Fruit fly (Drosophila melanogaster) whole organism, embryonic: ENCODE measurements around the gene CG31551.

ENCODE experiments used
- Antp ChIP-seq: fragments of 200-800 bp; sonication (Bioruptor generic); optimal IDR thresholded peaks from 3 replicates; lab custom pipeline; 2016; ENCODE audit warnings: missing biosample characterization, missing genetic modification characterization
- CG10431 ChIP-seq: fragments of 200-800 bp; sonication (Bioruptor generic); optimal IDR thresholded peaks from 3 replicates; lab custom pipeline; 2018; ENCODE audit warnings: missing biosample characterization, mild to moderate bottlenecking, missing genetic modification characterization
- CG11093 ChIP-seq: fragments of 200-800 bp; sonication (Bioruptor generic); IDR thresholded peaks from 3 replicates; pipeline ENCODE4 v1.3.6; 2022; ENCODE audit warnings: missing biosample characterization, missing genetic modification characterization
- CG12769 ChIP-seq: fragments of 200-800 bp; sonication (Bioruptor generic); optimal IDR thresholded peaks from 2 replicates; lab custom pipeline; 2019; ENCODE audit warnings: missing biosample characterization, mild to moderate bottlenecking, missing genetic modification characterization, moderate library complexity
- CG14050 ChIP-seq: fragments of 200-800 bp; sonication (Bioruptor generic); IDR thresholded peaks from 3 replicates; pipeline ENCODE4 v1.3.6; 2022; ENCODE audit warnings: missing biosample characterization, missing genetic modification characterization
- CG14667 ChIP-seq: fragments of 200-800 bp; sonication (Bioruptor generic); IDR thresholded peaks from 2 replicates; pipeline ENCODE4 v1.3.6; 2022; ENCODE audit warnings: missing biosample characterization, missing genetic modification characterization
- CG1529 ChIP-seq: fragments of 200-800 bp; sonication (Bioruptor generic); optimal IDR thresholded peaks from 3 replicates; lab custom pipeline; 2018; ENCODE audit warnings: missing biosample characterization, missing genetic modification characterization
- CG18599 ChIP-seq: fragments of 200-800 bp; sonication (Bioruptor generic); optimal IDR thresholded peaks from 3 replicates; lab custom pipeline; 2017; ENCODE audit warnings: missing biosample characterization, missing genetic modification characterization, mild to moderate bottlenecking, moderate library complexity, missing genetic modification reagents
- CG2712 ChIP-seq: fragments of 200-800 bp; optimal IDR thresholded peaks from 3 replicates; lab custom pipeline; 2019; ENCODE audit warnings: missing biosample characterization, mild to moderate bottlenecking, missing genetic modification characterization, moderate library complexity
- CG31441 ChIP-seq: fragments of 200-800 bp; sonication (Bioruptor generic); IDR thresholded peaks from 2 replicates; pipeline ENCODE4 v1.3.6; 2022; ENCODE audit warnings: missing biosample characterization, missing genetic modification characterization
- CG32532 ChIP-seq: fragments of 200-800 bp; sonication (Bioruptor generic); IDR thresholded peaks from 2 replicates; pipeline ENCODE4 v1.3.6; 2022; ENCODE audit warnings: missing biosample characterization, missing genetic modification characterization
- CG6854 ChIP-seq: fragments of 200-800 bp; sonication (Bioruptor generic); optimal IDR thresholded peaks from 3 replicates; lab custom pipeline; 2017; ENCODE audit warnings: missing biosample characterization, mild to moderate bottlenecking, missing genetic modification characterization
- CG7357 ChIP-seq: fragments of 200-800 bp; sonication (Bioruptor generic); IDR thresholded peaks from 3 replicates; pipeline ENCODE4 v1.3.6; 2022; ENCODE audit warnings: missing biosample characterization, missing genetic modification characterization
- CG8478 ChIP-seq: fragments of >200 bp; optimal IDR thresholded peaks from 2 replicates; lab custom pipeline; 2018
- Dek ChIP-seq: fragments of 200-800 bp; sonication (Bioruptor generic); optimal IDR thresholded peaks from 3 replicates; lab custom pipeline; 2019; ENCODE audit warnings: missing biosample characterization, mild to moderate bottlenecking, missing genetic modification characterization, moderate library complexity
- Dll ChIP-seq: fragments of 200-800 bp; sonication (Bioruptor generic); IDR thresholded peaks from 4 replicates; pipeline ENCODE4 v1.3.6; 2022; ENCODE audit warnings: missing biosample characterization, missing genetic modification characterization; ENCODE audit not compliant: partially characterized antibody
- Doc3 ChIP-seq: fragments of 200-800 bp; sonication (Bioruptor generic); IDR thresholded peaks from 3 replicates; pipeline ENCODE4 v1.3.6; 2022; ENCODE audit warnings: missing biosample characterization, missing genetic modification characterization; ENCODE audit not compliant: partially characterized antibody
- Dref ChIP-seq: fragments of 200-800 bp; sonication (Bioruptor generic); IDR thresholded peaks from 2 replicates; pipeline ENCODE4 v1.3.6; 2022; ENCODE audit warnings: missing biosample characterization, missing genetic modification characterization
- Ets65A ChIP-seq: fragments of 200-800 bp; sonication (Bioruptor generic); peaks from one replicate; lab custom pipeline; 2016; ENCODE audit warnings: missing biosample characterization, missing genetic modification characterization
- HmgD ChIP-seq: fragments of 200-800 bp; sonication (Bioruptor generic); optimal IDR thresholded peaks from 3 replicates; lab custom pipeline; 2016; ENCODE audit warnings: missing biosample characterization, missing genetic modification characterization
- Kr ChIP-seq: fragments of 200-800 bp; sonication (Bioruptor generic); optimal IDR thresholded peaks from 2 replicates; lab custom pipeline; 2017; ENCODE audit warnings: missing biosample characterization, mild to moderate bottlenecking, missing genetic modification characterization
- MBD-R2 ChIP-seq: fragments of 200-800 bp; sonication (Bioruptor generic); IDR thresholded peaks from 2 replicates; pipeline ENCODE4 v1.3.6; 2022; ENCODE audit warnings: missing biosample characterization, missing genetic modification characterization
- MESR4 ChIP-seq: fragments of 200-800 bp; sonication (Bioruptor generic); optimal IDR thresholded peaks from 2 replicates; lab custom pipeline; 2018; ENCODE audit warnings: missing biosample characterization, mild to moderate bottlenecking, missing genetic modification characterization, moderate library complexity
- Poxn ChIP-seq: fragments of 200-800 bp; sonication (Bioruptor generic); IDR thresholded peaks from 2 replicates; pipeline ENCODE4 v1.3.6; 2022; ENCODE audit warnings: missing biosample characterization, missing genetic modification characterization
- Tbp ChIP-seq: fragments of >200 bp; optimal IDR thresholded peaks from 2 replicates; lab custom pipeline; 2018; ENCODE audit warnings: missing biosample characterization, missing genetic modification characterization
- Trl ChIP-seq, 3 experiments: fragments of >200 bp in 2 of 3; fragments of 200-800 bp in 1 of 3; sonication (Bioruptor generic) in 1 of 3; optimal IDR thresholded peaks; 2 replicates in 1 of 3; 3 replicates in 2 of 3; lab custom pipeline; 2016 to 2017; ENCODE audit warnings: missing biosample characterization in 1 of 3, missing genetic modification characterization in 1 of 3
- ara ChIP-seq: fragments of 200-800 bp; sonication (Bioruptor generic); IDR thresholded peaks from 2 replicates; pipeline ENCODE4 v1.3.6; 2022; ENCODE audit warnings: missing biosample characterization, missing genetic modification characterization
- bcd ChIP-seq: fragments of 200-800 bp; sonication (Bioruptor generic); optimal IDR thresholded peaks from 2 replicates; lab custom pipeline; 2017; ENCODE audit warnings: missing biosample characterization, mild to moderate bottlenecking, missing genetic modification characterization
- bigmax ChIP-seq: fragments of 200-800 bp; sonication (Bioruptor generic); optimal IDR thresholded peaks from 2 replicates; lab custom pipeline; 2018; ENCODE audit warnings: missing biosample characterization, mild to moderate bottlenecking, missing genetic modification characterization
- cg ChIP-seq: fragments of 200-800 bp; sonication (Bioruptor generic); optimal IDR thresholded peaks from 3 replicates; lab custom pipeline; 2019; ENCODE audit warnings: missing biosample characterization, mild to moderate bottlenecking, missing genetic modification characterization, moderate library complexity
- crol ChIP-seq: fragments of 200-800 bp; sonication (Bioruptor generic); IDR thresholded peaks from 2 replicates; pipeline ENCODE4 v1.3.6; 2022; ENCODE audit warnings: missing biosample characterization, missing genetic modification characterization
- dmrt11E ChIP-seq: fragments of 200-800 bp; sonication (Bioruptor generic); optimal IDR thresholded peaks from 3 replicates; lab custom pipeline; 2018; ENCODE audit warnings: missing biosample characterization, mild to moderate bottlenecking, missing genetic modification characterization, moderate library complexity
- dmrt99B ChIP-seq: fragments of 200-800 bp; sonication (Bioruptor generic); optimal IDR thresholded peaks from 2 replicates; lab custom pipeline; 2018; ENCODE audit warnings: missing biosample characterization, mild to moderate bottlenecking, missing genetic modification characterization, moderate library complexity
- en ChIP-seq: fragments of 200-800 bp; sonication (Bioruptor generic); optimal IDR thresholded peaks from 2 replicates; lab custom pipeline; 2016; ENCODE audit warnings: missing biosample characterization, missing genetic modification characterization
- gce ChIP-seq: fragments of 200-800 bp; sonication (Bioruptor generic); IDR thresholded peaks from 3 replicates; pipeline ENCODE4 v1.3.6; 2022; ENCODE audit warnings: missing biosample characterization, missing genetic modification characterization
- hkb ChIP-seq, 2 experiments: fragments of 200-800 bp in 1 of 2; fragments of >200 bp in 1 of 2; sonication (Bioruptor generic) in 1 of 2; IDR thresholded peaks in 1 of 2; optimal IDR thresholded peaks in 1 of 2; 2 replicates each; pipeline versions ENCODE4 v1.3.6 to Lab custom; 2017 to 2022; ENCODE audit warnings: missing biosample characterization in 1 of 2, missing genetic modification characterization in 1 of 2
- kah ChIP-seq: fragments of 200-800 bp; sonication (Bioruptor generic); optimal IDR thresholded peaks from 2 replicates; lab custom pipeline; 2018; ENCODE audit warnings: missing biosample characterization, mild to moderate bottlenecking, missing genetic modification characterization
- lmd ChIP-seq: fragments of 200-800 bp; sonication (Bioruptor generic); IDR thresholded peaks from 2 replicates; pipeline ENCODE4 v1.3.6; 2022; ENCODE audit warnings: missing biosample characterization, missing genetic modification characterization
- lov ChIP-seq, 2 experiments: fragments of 200-800 bp in 1 of 2; fragments of >200 bp in 1 of 2; sonication (Bioruptor generic) in 1 of 2; IDR thresholded peaks in 1 of 2; optimal IDR thresholded peaks in 1 of 2; 2 replicates in 1 of 2; 3 replicates in 1 of 2; pipeline versions ENCODE4 v1.3.6 to Lab custom; 2017 to 2022; ENCODE audit warnings: missing biosample characterization in 1 of 2, missing genetic modification characterization in 1 of 2
- pan ChIP-seq, 4 experiments: fragments of >200 bp in 3 of 4; fragments of 200-800 bp in 1 of 4; sonication (Bioruptor generic) in 1 of 4; optimal IDR thresholded peaks in 3 of 4; IDR thresholded peaks in 1 of 4; 2 replicates each; pipeline versions ENCODE4 v1.3.6 to Lab custom; 2017 to 2022; ENCODE audit warnings: missing biosample characterization in 2 of 4, missing genetic modification characterization in 2 of 4, mixed read lengths in 1 of 4
- repo ChIP-seq: fragments of 200-800 bp; sonication (Bioruptor generic); optimal IDR thresholded peaks from 2 replicates; lab custom pipeline; 2016; ENCODE audit warnings: missing biosample characterization, missing genetic modification characterization
- rib ChIP-seq: fragments of 200-800 bp; sonication (Bioruptor generic); IDR thresholded peaks from 2 replicates; pipeline ENCODE4 v1.3.6; 2022; ENCODE audit warnings: missing biosample characterization, missing genetic modification characterization
- scrt ChIP-seq: fragments of 200-800 bp; sonication (Bioruptor generic); optimal IDR thresholded peaks from 2 replicates; lab custom pipeline; 2018; ENCODE audit warnings: missing biosample characterization, mild to moderate bottlenecking, missing genetic modification characterization, moderate library complexity
- slp2 ChIP-seq: fragments of 200-800 bp; sonication (Bioruptor generic); optimal IDR thresholded peaks from 2 replicates; lab custom pipeline; 2016; ENCODE audit warnings: missing biosample characterization, missing genetic modification characterization
- tgo ChIP-seq: fragments of 200-800 bp; sonication (Bioruptor generic); IDR thresholded peaks from 3 replicates; pipeline ENCODE4 v1.3.6; 2022; ENCODE audit warnings: missing biosample characterization, missing genetic modification characterization
- vfl ChIP-seq: fragments of 200-800 bp; sonication (Bioruptor generic); optimal IDR thresholded peaks from 2 replicates; lab custom pipeline; 2016; ENCODE audit warnings: missing biosample characterization, missing genetic modification characterization
- z ChIP-seq: fragments of 200-800 bp; sonication (Bioruptor generic); IDR thresholded peaks from 3 replicates; pipeline ENCODE4 v1.3.6; 2022; ENCODE audit warnings: missing biosample characterization, missing genetic modification characterization
- zen ChIP-seq: fragments of 200-800 bp; sonication (Bioruptor generic); optimal IDR thresholded peaks from 3 replicates; lab custom pipeline; 2018; ENCODE audit warnings: missing biosample characterization, mild to moderate bottlenecking, missing genetic modification characterization, moderate library complexity

Gene CG31551

DNA sequence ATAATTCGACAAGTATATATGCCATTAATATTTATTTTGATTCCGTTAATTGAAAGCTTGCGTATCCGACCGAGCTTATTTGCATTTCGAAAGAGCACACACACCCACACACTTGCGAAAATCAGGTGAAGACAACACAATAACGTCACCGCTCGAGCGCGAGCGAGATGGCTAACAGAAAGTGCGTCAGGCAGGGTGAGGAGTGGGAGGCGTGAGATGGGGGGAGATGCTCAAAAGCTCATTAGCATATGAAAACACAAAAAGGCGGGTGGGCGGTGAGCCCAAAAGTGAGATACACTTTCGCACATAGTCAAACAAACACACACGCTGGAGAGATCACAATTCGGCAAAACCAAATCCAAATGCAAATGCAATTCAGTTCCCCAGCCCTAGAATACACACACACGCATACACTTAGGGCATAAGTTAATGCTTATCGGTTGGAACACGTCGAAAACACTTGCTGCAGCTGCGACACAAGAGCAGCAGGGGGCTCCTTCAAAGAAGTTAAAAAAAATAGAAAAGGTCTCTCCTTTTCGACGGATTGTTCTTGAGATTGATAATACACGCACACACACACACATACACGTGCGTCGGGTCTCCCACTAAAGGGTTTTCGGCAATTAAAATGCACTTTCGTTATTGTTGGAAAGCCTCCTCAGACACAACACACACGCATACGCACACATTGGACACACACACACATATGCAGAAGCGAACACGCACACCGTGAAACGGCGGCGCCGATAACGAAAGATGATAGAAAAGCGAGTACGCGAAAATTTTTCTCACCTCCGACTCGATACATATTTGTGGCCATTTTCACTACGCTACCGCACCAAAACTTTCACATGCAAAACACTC lies 20.3 kb downstream of the CG31551 start (continued):
- TF ChIP-seq bigmax (GFP tag; lab: Kevin White, UChicago) (no peak), MBD-R2 (GFP tag; lab: Robert Waterston, UW) (0 out of 2 replicates have a peak, but pooled peaks have one; percentile 6), CG1529 (GFP tag; lab: Kevin White, UChicago) (no peak), Dek (tag; lab: Kevin White, UChicago) (no peak), Kr (GFP tag; lab: Kevin White, UChicago) (peak; percentile 27), Dref (no peak), slp2 (GFP tag; lab: Kevin White, UChicago) (no peak), lov (optimal IDR thresholded peaks at IDR 0.05; lab: Kevin White, UChicago) (no peak), lov (GFP tag; IDR thresholded peaks at IDR 0.05; lab: Robert Waterston, UW) (no peak), CG6854 (GFP tag; lab: Kevin White, UChicago) (no peak), z (GFP tag; lab: Robert Waterston, UW) (no peak), tgo (no peak), cg (GFP tag; lab: Kevin White, UChicago) (peak; percentile 98), CG11093 (no peak), lmd (GFP tag; lab: Robert Waterston, UW) (no peak), CG8478 (lab: Kevin White, UChicago) (peak; percentile 67), Poxn (GFP tag; lab: Robert Waterston, UW) (no peak), dmrt99B (tag; lab: Kevin White, UChicago) (no peak), CG2712 (tag; lab: Kevin White, UChicago) (no peak), Antp (GFP tag; lab: Kevin White, UChicago) (no peak), CG31441 (GFP tag; lab: Robert Waterston, UW) (no peak), zen (peak; percentile 0), CG32532 (no peak), Ets65A (GFP tag; lab: Kevin White, UChicago) (peak; percentile 50), CG14050 (GFP tag; lab: Robert Waterston, UW) (no peak), CG10431 (GFP tag; lab: Kevin White, UChicago) (no peak), dmrt11E (tag; lab: Kevin White, UChicago) (no peak), rib (GFP tag; lab: Robert Waterston, UW) (peak; percentile 8), vfl (no peak), en (GFP tag; lab: Kevin White, UChicago) (no peak), CG7357 (no peak), bcd (GFP tag; lab: Kevin White, UChicago) (no peak), Dll (no peak; the same call in 3 of the 4 replicates), CG18599 (GFP tag; lab: Kevin White, UChicago) (no peak), gce (GFP tag; lab: Robert Waterston, UW) (no peak), Doc3 (GFP tag; lab: Robert Waterston, UW) (no peak), MESR4 (GFP tag; lab: Kevin White, UChicago) (peak; percentile 86), repo (GFP tag; lab: Kevin White, UChicago) (no peak), ara (GFP tag; lab: Robert Waterston, UW) (no peak), kah (peak; percentile 20), Trl (optimal IDR thresholded peaks at IDR 0.05; lab: Kevin White, UChicago) (no peak), Trl (GFP tag; optimal IDR thresholded peaks at IDR 0.05; lab: Kevin White, UChicago) (no peak), pan (optimal IDR thresholded peaks at IDR 0.05; lab: Kevin White, UChicago) (no peak), pan (GFP tag; optimal IDR thresholded peaks at IDR 0.05 in 1 of 2, IDR thresholded peaks at IDR 0.05 in 1 of 2) (no peak), hkb (optimal IDR thresholded peaks at IDR 0.05; lab: Kevin White, UChicago) (no peak), hkb (GFP tag; IDR thresholded peaks at IDR 0.05; lab: Robert Waterston, UW) (peak; percentile 11; the same call in 1 of the 2 replicates), HmgD (no peak), Tbp (GFP tag; lab: Kevin White, UChicago) (no peak), crol (peak; percentile 72), scrt (no peak), CG14667 (GFP tag; lab: Robert Waterston, UW) (no peak), CG12769 (peak; percentile 53)
